Fruit fly (Drosophila melanogaster) Kc167 (cell line): Measurements from ENCODE around the gene CG3638.

Source experiments
- insv ChIP-seq: fragments of >200 bp; optimal IDR thresholded peaks from 3 replicates; lab custom pipeline; 2018; ENCODE audit warnings: missing external identifiers
- psq ChIP-seq: fragments of >200 bp; optimal IDR thresholded peaks from 2 replicates; lab custom pipeline; 2017; ENCODE audit warnings: missing external identifiers

- TF ChIP-seq psq (lab: Kevin White, UChicago) (no peak), insv (no peak)
Observed at dm6 chrX:1284238-1284637, 47.8 kb upstream of the CG3638 start.
